Worm (Caenorhabditis elegans) whole organism, young adult: ENCODE data around the gene ZK353.2.
A peak's percentile ranks its signal among the peaks of the same experiment; 100 is the strongest.

ENCODE experiments used
- B0336.3 ChIP-seq: fragments of 200-800 bp; sonication (Bioruptor generic); IDR thresholded peaks from 2 replicates; pipeline ENCODE4 v1.3.6; 2022; ENCODE audit warnings: missing genetic modification characterization, missing compliant biosample characterization
- C06A6.2 ChIP-seq: fragments of 200-800 bp; sonication (Bioruptor generic); conservative IDR thresholded peaks from 2 replicates; pipeline ENCODE4 v1.3.6; 2022; ENCODE audit warnings: missing genetic modification characterization, missing compliant biosample characterization
- C17E4.6 ChIP-seq: fragments of 200-800 bp; sonication (Bioruptor generic); IDR thresholded peaks from 2 replicates; pipeline ENCODE4 v1.3.6; 2022; ENCODE audit warnings: missing genetic modification reagents, missing genetic modification characterization, missing compliant biosample characterization
- D2030.7 ChIP-seq: fragments of 200-800 bp; sonication (Bioruptor generic); IDR thresholded peaks from 2 replicates; pipeline ENCODE4 v1.3.6; 2022; ENCODE audit warnings: missing genetic modification reagents, missing genetic modification characterization, missing compliant biosample characterization
- F23B12.7 ChIP-seq: sonication (generic microtip); optimal IDR thresholded peaks from 2 replicates; lab custom pipeline; 2017; ENCODE audit warnings: missing genetic modification characterization, mild to moderate bottlenecking, missing compliant biosample characterization, antibody characterized with exemption, moderate library complexity; ENCODE audit not compliant: insufficient read depth
- F37B4.10 ChIP-seq: fragments of 200-800 bp; sonication (Bioruptor generic); IDR thresholded peaks from 2 replicates; pipeline ENCODE4 v1.3.6; 2022; ENCODE audit warnings: missing genetic modification characterization, missing compliant biosample characterization
- F39B2.1 ChIP-seq: fragments of 200-800 bp; sonication (Bioruptor generic); IDR thresholded peaks from 2 replicates; pipeline ENCODE4 v1.3.6; 2022; ENCODE audit warnings: missing genetic modification reagents, missing genetic modification characterization, missing compliant biosample characterization
- T07F8.4 ChIP-seq: sonication (generic microtip); optimal IDR thresholded peaks from 2 replicates; lab custom pipeline; 2016; ENCODE audit warnings: mild to moderate bottlenecking, missing genetic modification characterization, moderate library complexity, missing compliant biosample characterization
- Y53G8AR.9 ChIP-seq: fragments of 200-800 bp; sonication (Bioruptor generic); conservative IDR thresholded peaks from 2 replicates; pipeline ENCODE4 v1.3.6; 2022; ENCODE audit warnings: missing genetic modification reagents, missing genetic modification characterization, missing compliant biosample characterization
- Y95B8A.8 ChIP-seq: fragments of 200-800 bp; sonication (Bioruptor generic); IDR thresholded peaks from 2 replicates; pipeline ENCODE4 v1.3.6; 2022; ENCODE audit warnings: missing genetic modification reagents, missing genetic modification characterization, missing compliant biosample characterization
- aptf-2 ChIP-seq: fragments of 200-800 bp; sonication (Bioruptor generic); conservative IDR thresholded peaks from 2 replicates; pipeline ENCODE4 v1.3.6; 2022; ENCODE audit warnings: missing genetic modification reagents, missing genetic modification characterization, missing compliant biosample characterization
- bed-1 ChIP-seq: fragments of 200-800 bp; sonication (Bioruptor generic); IDR thresholded peaks from 2 replicates; pipeline ENCODE4 v1.3.6; 2022; ENCODE audit warnings: missing genetic modification reagents, missing genetic modification characterization, missing compliant biosample characterization
- bed-2 ChIP-seq: fragments of 200-800 bp; sonication (Bioruptor generic); IDR thresholded peaks from 2 replicates; pipeline ENCODE4 v1.3.6; 2022; ENCODE audit warnings: missing genetic modification reagents, missing genetic modification characterization, missing compliant biosample characterization
- cebp-2 ChIP-seq: fragments of 200-800 bp; sonication (Bioruptor generic); IDR thresholded peaks from 2 replicates; pipeline ENCODE4 v1.3.6; 2022; ENCODE audit warnings: missing genetic modification characterization, missing compliant biosample characterization
- ceh-100 ChIP-seq: fragments of 200-800 bp; sonication (Bioruptor generic); IDR thresholded peaks from 2 replicates; pipeline ENCODE4 v1.3.6; 2022; ENCODE audit warnings: missing genetic modification reagents, missing genetic modification characterization, missing compliant biosample characterization
- ceh-40 ChIP-seq: fragments of 200-800 bp; sonication (Bioruptor generic); IDR thresholded peaks from 2 replicates; pipeline ENCODE4 v1.3.6; 2022; ENCODE audit warnings: missing genetic modification characterization, missing compliant biosample characterization
- ceh-79 ChIP-seq: sonication (generic microtip); optimal IDR thresholded peaks from 2 replicates; lab custom pipeline; 2017; ENCODE audit warnings: mild to moderate bottlenecking, missing genetic modification characterization, missing compliant biosample characterization
- die-1 ChIP-seq: sonication (generic microtip); optimal IDR thresholded peaks from 2 replicates; lab custom pipeline; 2016; ENCODE audit warnings: missing genotype, mild to moderate bottlenecking, missing genetic modification characterization, missing compliant biosample characterization
- dox-1 ChIP-seq: fragments of 200-800 bp; sonication (Bioruptor generic); IDR thresholded peaks from 2 replicates; pipeline ENCODE4 v1.3.6; 2022; ENCODE audit warnings: missing genetic modification reagents, missing genetic modification characterization, missing compliant biosample characterization
- egl-44 ChIP-seq: fragments of 200-800 bp; sonication (Bioruptor generic); IDR thresholded peaks from 2 replicates; pipeline ENCODE4 v1.3.6; 2022; ENCODE audit warnings: missing genetic modification reagents, missing genetic modification characterization, missing compliant biosample characterization
- egrh-3 ChIP-seq: fragments of 200-800 bp; sonication (Bioruptor generic); IDR thresholded peaks from 2 replicates; pipeline ENCODE4 v1.3.6; 2022; ENCODE audit warnings: missing genetic modification reagents, missing genetic modification characterization, missing compliant biosample characterization
- ets-4 ChIP-seq: fragments of 200-800 bp; sonication (Bioruptor generic); optimal IDR thresholded peaks from 2 replicates; lab custom pipeline; 2018; ENCODE audit warnings: mild to moderate bottlenecking, missing genetic modification characterization, missing compliant biosample characterization
- hlh-26 ChIP-seq: fragments of 200-800 bp; sonication (Bioruptor generic); conservative IDR thresholded peaks from 2 replicates; pipeline ENCODE4 v1.3.6; 2022; ENCODE audit warnings: missing genetic modification reagents, missing genetic modification characterization, missing compliant biosample characterization
- lin-26 ChIP-seq: fragments of 200-800 bp; sonication (Bioruptor generic); IDR thresholded peaks from 2 replicates; pipeline ENCODE4 v1.3.6; 2022; ENCODE audit warnings: missing genetic modification reagents, missing genetic modification characterization, missing compliant biosample characterization
- lin-54 ChIP-seq: fragments of 200-800 bp; sonication (Bioruptor generic); optimal IDR thresholded peaks from 2 replicates; lab custom pipeline; 2018; ENCODE audit warnings: mild to moderate bottlenecking, missing genetic modification characterization, missing compliant biosample characterization
- madf-6 ChIP-seq: fragments of 200-800 bp; sonication (Bioruptor generic); IDR thresholded peaks from 2 replicates; pipeline ENCODE4 v1.3.6; 2022; ENCODE audit warnings: missing genetic modification reagents, missing genetic modification characterization, missing compliant biosample characterization
- mcd-1 ChIP-seq: fragments of 200-800 bp; sonication (Bioruptor generic); IDR thresholded peaks from 2 replicates; pipeline ENCODE4 v1.3.6; 2022; ENCODE audit warnings: missing genetic modification reagents, missing genetic modification characterization, missing compliant biosample characterization
- mes-4 ChIP-seq: sonication (generic microtip); optimal IDR thresholded peaks from 2 replicates; lab custom pipeline; 2016; ENCODE audit warnings: missing genotype, missing genetic modification characterization, missing compliant biosample characterization
- nfya-2 ChIP-seq: fragments of 200-800 bp; sonication (Bioruptor generic); IDR thresholded peaks from 2 replicates; pipeline ENCODE4 v1.3.6; 2022; ENCODE audit warnings: missing genetic modification reagents, missing genetic modification characterization, missing compliant biosample characterization
- nfyb-1 ChIP-seq: fragments of 200-800 bp; sonication (Bioruptor generic); IDR thresholded peaks from 2 replicates; pipeline ENCODE4 v1.3.6; 2022; ENCODE audit warnings: missing genetic modification reagents, missing genetic modification characterization, missing compliant biosample characterization
- nhr-120 ChIP-seq: fragments of 200-800 bp; sonication (Bioruptor generic); IDR thresholded peaks from 2 replicates; pipeline ENCODE4 v1.3.6; 2022; ENCODE audit warnings: missing genetic modification characterization, missing compliant biosample characterization
- pbrm-1 ChIP-seq: fragments of 200-800 bp; sonication (Bioruptor generic); IDR thresholded peaks from 2 replicates; pipeline ENCODE4 v1.3.6; 2022; ENCODE audit warnings: missing genetic modification reagents, missing genetic modification characterization, missing compliant biosample characterization
- rpc-1 ChIP-seq, 2 experiments: fragments of 150-350 bp in 1 of 2; sonication (generic microtip) in 1 of 2; optimal IDR thresholded peaks; 2 replicates each; lab custom pipeline; 2014 to 2018; ENCODE audit warnings: missing biosample characterization in 1 of 2, missing genetic modification characterization in 1 of 2, missing genetic modification reagents in 1 of 2, missing genotype in 1 of 2
- snpc-3.4 ChIP-seq: sonication (generic microtip); optimal IDR thresholded peaks from 2 replicates; lab custom pipeline; 2017; ENCODE audit warnings: missing genetic modification characterization, mild to moderate bottlenecking, missing compliant biosample characterization, antibody characterized with exemption, moderate library complexity, missing genotype, missing genetic modification reagents
- snpc-4 ChIP-seq, 5 experiments: fragments of 150-350 bp in 1 of 5; sonication (generic microtip) in 4 of 5; optimal IDR thresholded peaks; 2 replicates each; lab custom pipeline; 2014 to 2018; ENCODE audit warnings: missing genetic modification characterization in 5 of 5, missing biosample characterization in 3 of 5, antibody characterized with exemption in 2 of 5, mild to moderate bottlenecking in 2 of 5, missing compliant biosample characterization in 2 of 5, missing genotype in 2 of 5, moderate library complexity in 2 of 5, missing genetic modification reagents in 1 of 5
- sptf-2 ChIP-seq: fragments of 200-800 bp; sonication (Bioruptor generic); optimal IDR thresholded peaks from 2 replicates; lab custom pipeline; 2018; ENCODE audit warnings: mild to moderate bottlenecking, missing genetic modification characterization, missing compliant biosample characterization
- tbx-9 ChIP-seq: sonication (generic microtip); optimal IDR thresholded peaks from 2 replicates; lab custom pipeline; 2016; ENCODE audit warnings: borderline replicate concordance, missing genetic modification characterization, inconsistent platforms, missing compliant biosample characterization
- zim-3 ChIP-seq: sonication (generic microtip); optimal IDR thresholded peaks from 2 replicates; lab custom pipeline; 2017; ENCODE audit warnings: mild to moderate bottlenecking, missing genetic modification characterization, moderate library complexity, missing compliant biosample characterization
- ztf-18 ChIP-seq: sonication (generic microtip); optimal IDR thresholded peaks from 2 replicates; lab custom pipeline; 2016; ENCODE audit warnings: missing genotype, mild to moderate bottlenecking, missing genetic modification characterization, missing compliant biosample characterization
- ztf-25 ChIP-seq: fragments of 200-800 bp; sonication (Bioruptor generic); IDR thresholded peaks from 2 replicates; pipeline ENCODE4 v1.3.6; 2022; ENCODE audit warnings: missing genetic modification reagents, missing genetic modification characterization, missing compliant biosample characterization

The ZK353.2 gene

ce11 chrIII:8444433-8445090, 46.1 kb downstream of the ZK353.2 start (continued):
- TF ChIP-seq Y95B8A.8 (0 out of 2 replicates have a peak, but pooled peaks have one; percentile 33), B0336.3 (GFP tag; lab: Robert Waterston, UW) (0 out of 2 replicates have a peak, but pooled peaks have one; percentile 17), mes-4 (no peak), nhr-120 (no peak), rpc-1 (optimal IDR thresholded peaks at IDR 0.05; lab: Kevin White, UChicago) (no peak), rpc-1 (tag; optimal IDR thresholded peaks at IDR 0.05; lab: Kevin White, UChicago) (no peak), snpc-3.4 (tag; lab: Kevin White, UChicago) (no peak)

- TF ChIP-seq nfyb-1 (GFP tag; lab: Robert Waterston, UW) = 0 out of 2 replicates have a peak, but pooled peaks have one; percentile 22
- TF ChIP-seq nfya-2 = no peak
- no peak for TF ChIP-seq hlh-26 (GFP tag; lab: Robert Waterston, UW)
- TF ChIP-seq mcd-1 (GFP tag; lab: Robert Waterston, UW) = no peak
- TF ChIP-seq madf-6 (GFP tag; lab: Robert Waterston, UW) = 0 out of 2 replicates have a peak, but pooled peaks have one; percentile 51
- TF ChIP-seq ceh-100 (GFP tag; lab: Robert Waterston, UW) = 0 out of 2 replicates have a peak, but pooled peaks have one; percentile 19
- no peak for TF ChIP-seq aptf-2 (GFP tag; lab: Robert Waterston, UW)
- peak; percentile 61 for TF ChIP-seq lin-54 (GFP tag; lab: Kevin White, UChicago)
- peak; percentile 70 for TF ChIP-seq Y53G8AR.9 (GFP tag; lab: Robert Waterston, UW)
- 0 out of 2 replicates have a peak, but pooled peaks have one; percentile 2 for TF ChIP-seq B0336.3 (GFP tag; lab: Robert Waterston, UW)
- TF ChIP-seq egl-44 (GFP tag; lab: Robert Waterston, UW) = 0 out of 2 replicates have a peak, but pooled peaks have one; percentile 18
- no peak for TF ChIP-seq snpc-4 (GFP tag; optimal IDR thresholded peaks at IDR 0.05; lab: Kevin White, UChicago)
- TF ChIP-seq snpc-4 (tag; optimal IDR thresholded peaks at IDR 0.05; lab: Kevin White, UChicago) = no peak
- peak; percentile 61; the same call in 1 of the 2 replicates for TF ChIP-seq F39B2.1 (GFP tag; lab: Robert Waterston, UW)
- TF ChIP-seq dox-1 (GFP tag; lab: Robert Waterston, UW) = no peak
- TF ChIP-seq cebp-2 (GFP tag; lab: Robert Waterston, UW) = peak; percentile 76; the same call in 1 of the 2 replicates
- TF ChIP-seq zim-3 (tag; lab: Kevin White, UChicago) = peak; percentile 24
These were observed 47.5 kb downstream of the ZK353.2 start for ce11 chrIII:8446061-8446460.

- no peak for TF ChIP-seq snpc-4 (GFP tag; optimal IDR thresholded peaks at IDR 0.05; lab: Kevin White, UChicago)
- peak in 1 of 4 experiments; percentile 18 for TF ChIP-seq snpc-4 (tag; optimal IDR thresholded peaks at IDR 0.05; lab: Kevin White, UChicago)
- TF ChIP-seq D2030.7 (GFP tag; lab: Robert Waterston, UW) = no peak; the same call in 1 of the 2 replicates
- no peak for TF ChIP-seq F37B4.10 (GFP tag; lab: Robert Waterston, UW)
- TF ChIP-seq sptf-2 (GFP tag; lab: Kevin White, UChicago) = peak; percentile 75
- TF ChIP-seq ceh-40 (GFP tag; lab: Robert Waterston, UW) = peak; percentile 44; the same call in 1 of the 2 replicates
- TF ChIP-seq bed-1 (GFP tag; lab: Robert Waterston, UW) = no peak
- TF ChIP-seq tbx-9 (tag; lab: Kevin White, UChicago) = no peak
- no peak for TF ChIP-seq F23B12.7 (tag; lab: Kevin White, UChicago)
- TF ChIP-seq ztf-25 = peak; percentile 18; the same call in 1 of the 2 replicates
- TF ChIP-seq C06A6.2 (GFP tag; lab: Robert Waterston, UW) = no peak
- TF ChIP-seq C17E4.6 (GFP tag; lab: Robert Waterston, UW) = no peak
- no peak for TF ChIP-seq egrh-3 (GFP tag; lab: Robert Waterston, UW)
- TF ChIP-seq bed-2 (GFP tag; lab: Robert Waterston, UW) = no peak
- no peak for TF ChIP-seq ceh-79 (tag; lab: Kevin White, UChicago)
- peak; percentile 24 for TF ChIP-seq ztf-18 (tag; lab: Kevin White, UChicago)
- TF ChIP-seq die-1 (tag; lab: Kevin White, UChicago) = no peak
- TF ChIP-seq T07F8.4 (tag; lab: Kevin White, UChicago) = no peak
- no peak for TF ChIP-seq ets-4
- TF ChIP-seq dox-1 (GFP tag; lab: Robert Waterston, UW) = peak; percentile 82; the same call in 1 of the 2 replicates
- TF ChIP-seq mes-4 = no peak
- 0 out of 2 replicates have a peak, but pooled peaks have one; percentile 12 for TF ChIP-seq pbrm-1 (GFP tag; lab: Robert Waterston, UW)
- TF ChIP-seq lin-26 (GFP tag; lab: Robert Waterston, UW) = peak; percentile 67
These were observed 48.0 kb downstream of the ZK353.2 start, which contains the start of gene hsp-110 for ce11 chrIII:8446534-8446933. Gene hsp-110, minus strand, starts transcription at chrIII:8446909.
